Fruit fly (Drosophila melanogaster) whole organism, prepupa: Measurements from ENCODE around the gene CG17717.
A peak's percentile ranks its signal among the peaks of the same experiment; 100 is the strongest.

Source experiments
- Blimp-1 ChIP-seq: fragments of 200-800 bp; sonication (Bioruptor generic); optimal IDR thresholded peaks from 3 replicates; lab custom pipeline; 2017; ENCODE audit warnings: missing biosample characterization, missing genetic modification characterization, mild to moderate bottlenecking, moderate library complexity, missing genetic modification reagents
- CG10669 ChIP-seq: fragments of 200-800 bp; sonication (Bioruptor generic); optimal IDR thresholded peaks from 3 replicates; lab custom pipeline; 2018; ENCODE audit warnings: missing biosample characterization, mild to moderate bottlenecking, missing genetic modification characterization, moderate library complexity
- CG11294 ChIP-seq: fragments of 200-800 bp; sonication (Bioruptor generic); IDR thresholded peaks from 2 replicates; pipeline ENCODE4 v1.3.6; 2022; ENCODE audit warnings: missing biosample characterization, missing genetic modification characterization
- CG11762 ChIP-seq: fragments of 200-800 bp; sonication (Bioruptor generic); optimal IDR thresholded peaks from 3 replicates; lab custom pipeline; 2016; ENCODE audit warnings: missing biosample characterization, missing genetic modification characterization; ENCODE audit not compliant: insufficient read depth
- CG11902 ChIP-seq: fragments of 200-800 bp; sonication (Bioruptor generic); optimal IDR thresholded peaks from 3 replicates; lab custom pipeline; 2016; ENCODE audit warnings: missing biosample characterization, missing genetic modification characterization
- CG15336 ChIP-seq: fragments of 200-800 bp; sonication (Bioruptor generic); IDR thresholded peaks from 2 replicates; pipeline ENCODE4 v1.3.6; 2022; ENCODE audit warnings: missing biosample characterization, missing genetic modification characterization
- CG1621 ChIP-seq: fragments of 200-800 bp; sonication (Bioruptor generic); optimal IDR thresholded peaks from 3 replicates; lab custom pipeline; 2018; ENCODE audit warnings: missing biosample characterization, mild to moderate bottlenecking, missing genetic modification characterization
- CG16779 ChIP-seq: fragments of 200-800 bp; sonication (Bioruptor generic); optimal IDR thresholded peaks from 3 replicates; lab custom pipeline; 2017; ENCODE audit warnings: missing biosample characterization, mild to moderate bottlenecking, missing genetic modification characterization
- CG3032 ChIP-seq: fragments of 200-800 bp; optimal IDR thresholded peaks from 2 replicates; lab custom pipeline; 2019; ENCODE audit warnings: missing biosample characterization, mild to moderate bottlenecking, missing genetic modification characterization, moderate library complexity
- CG31627 ChIP-seq: fragments of 200-800 bp; sonication (Bioruptor generic); optimal IDR thresholded peaks from 3 replicates; lab custom pipeline; 2016; ENCODE audit warnings: missing biosample characterization, missing genetic modification characterization
- CG32006 ChIP-seq: fragments of 200-800 bp; sonication (Bioruptor generic); optimal IDR thresholded peaks from 3 replicates; lab custom pipeline; 2017; ENCODE audit warnings: missing biosample characterization, mild to moderate bottlenecking, missing genetic modification characterization
- CG34406 ChIP-seq: fragments of 200-800 bp; sonication (Bioruptor generic); optimal IDR thresholded peaks from 3 replicates; lab custom pipeline; 2016; ENCODE audit warnings: missing biosample characterization, missing genetic modification characterization
- CG3919 ChIP-seq: fragments of 200-800 bp; sonication (Bioruptor generic); optimal IDR thresholded peaks from 3 replicates; lab custom pipeline; 2016; ENCODE audit warnings: missing biosample characterization, missing genetic modification characterization
- CG4318 ChIP-seq: fragments of 200-800 bp; sonication (Bioruptor generic); optimal IDR thresholded peaks from 3 replicates; lab custom pipeline; 2017; ENCODE audit warnings: missing biosample characterization, mild to moderate bottlenecking, missing genetic modification characterization
- CG6163 ChIP-seq: fragments of 200-800 bp; sonication (Bioruptor generic); IDR thresholded peaks from 3 replicates; pipeline ENCODE4 v1.3.6; 2022; ENCODE audit warnings: missing biosample characterization, missing genetic modification characterization
- CG6792 ChIP-seq: fragments of 200-800 bp; sonication (Bioruptor generic); optimal IDR thresholded peaks from 3 replicates; lab custom pipeline; 2016; ENCODE audit warnings: missing biosample characterization, missing genetic modification characterization
- CG6808 ChIP-seq: fragments of 200-800 bp; sonication (Bioruptor generic); optimal IDR thresholded peaks from 3 replicates; lab custom pipeline; 2017; ENCODE audit warnings: missing biosample characterization, missing genetic modification characterization, mild to moderate bottlenecking, moderate library complexity, missing genetic modification reagents
- CG6854 ChIP-seq: fragments of 200-800 bp; sonication (Bioruptor generic); optimal IDR thresholded peaks from 2 replicates; lab custom pipeline; 2017; ENCODE audit warnings: missing biosample characterization, mild to moderate bottlenecking, missing genetic modification characterization
- CG8119 ChIP-seq: fragments of 200-800 bp; sonication (Bioruptor generic); IDR thresholded peaks from 3 replicates; pipeline ENCODE4 v1.3.6; 2022; ENCODE audit warnings: missing biosample characterization, missing genetic modification characterization
- CG8319 ChIP-seq: fragments of 200-800 bp; sonication (Bioruptor generic); optimal IDR thresholded peaks from 3 replicates; lab custom pipeline; 2016; ENCODE audit warnings: missing biosample characterization, missing genetic modification characterization
- CG8632 ChIP-seq: fragments of 200-800 bp; sonication (Bioruptor generic); optimal IDR thresholded peaks from 3 replicates; lab custom pipeline; 2016; ENCODE audit warnings: missing biosample characterization, missing genetic modification characterization
- CG9139 ChIP-seq: fragments of 200-800 bp; sonication (Bioruptor generic); optimal IDR thresholded peaks from 3 replicates; lab custom pipeline; 2017; ENCODE audit warnings: missing biosample characterization, mild to moderate bottlenecking, missing genetic modification characterization
- Eip93F ChIP-seq: fragments of 200-800 bp; sonication (Bioruptor generic); optimal IDR thresholded peaks from 2 replicates; lab custom pipeline; 2016; ENCODE audit warnings: missing biosample characterization, mild to moderate bottlenecking, missing genetic modification characterization
- Ets96B ChIP-seq: fragments of 200-800 bp; optimal IDR thresholded peaks from 2 replicates; lab custom pipeline; 2019; ENCODE audit warnings: missing biosample characterization, mild to moderate bottlenecking, missing genetic modification characterization, moderate library complexity
- Gug ChIP-seq: fragments of 200-800 bp; sonication (Bioruptor generic); IDR thresholded peaks from 2 replicates; pipeline ENCODE4 v1.3.6; 2022; ENCODE audit warnings: missing biosample characterization, missing genetic modification characterization
- Hr38 ChIP-seq: sonication (Bioruptor generic); optimal IDR thresholded peaks from 2 replicates; lab custom pipeline; 2016; ENCODE audit warnings: missing biosample characterization, missing genetic modification characterization
- Hr39 ChIP-seq: fragments of 200-800 bp; sonication (Bioruptor generic); optimal IDR thresholded peaks from 2 replicates; lab custom pipeline; 2016; ENCODE audit warnings: missing biosample characterization, missing genetic modification characterization
- Hr4 ChIP-seq: fragments of 200-800 bp; sonication (Bioruptor generic); optimal IDR thresholded peaks from 3 replicates; lab custom pipeline; 2016; ENCODE audit warnings: missing biosample characterization, missing genetic modification characterization
- Lpt ChIP-seq: fragments of 200-800 bp; sonication (Bioruptor generic); optimal IDR thresholded peaks from 3 replicates; lab custom pipeline; 2016; ENCODE audit warnings: missing biosample characterization, missing genetic modification characterization
- OdsH ChIP-seq: fragments of 200-800 bp; sonication (Bioruptor generic); optimal IDR thresholded peaks from 3 replicates; lab custom pipeline; 2016; ENCODE audit warnings: missing biosample characterization, missing genetic modification characterization
- Sox102F ChIP-seq: fragments of 200-800 bp; sonication (Bioruptor generic); optimal IDR thresholded peaks from 2 replicates; lab custom pipeline; 2016; ENCODE audit warnings: missing biosample characterization, mild to moderate bottlenecking, missing genetic modification characterization
- Sox14 ChIP-seq: fragments of 200-800 bp; sonication (Bioruptor generic); optimal IDR thresholded peaks from 3 replicates; lab custom pipeline; 2016; ENCODE audit warnings: missing biosample characterization, missing genetic modification characterization
- Sox15 ChIP-seq: fragments of 200-800 bp; sonication (Bioruptor generic); optimal IDR thresholded peaks from 3 replicates; lab custom pipeline; 2016; ENCODE audit warnings: missing biosample characterization, missing genetic modification characterization
- achi ChIP-seq: fragments of 200-800 bp; sonication (Bioruptor generic); optimal IDR thresholded peaks from 3 replicates; lab custom pipeline; 2016; ENCODE audit warnings: missing biosample characterization, missing genetic modification characterization
- cyc ChIP-seq: fragments of 200-800 bp; sonication (Bioruptor generic); optimal IDR thresholded peaks from 3 replicates; lab custom pipeline; 2016; ENCODE audit warnings: missing biosample characterization, missing genetic modification characterization
- dac ChIP-seq: fragments of 200-800 bp; sonication (Bioruptor generic); optimal IDR thresholded peaks from 2 replicates; lab custom pipeline; 2017; ENCODE audit warnings: missing biosample characterization, mild to moderate bottlenecking, missing genetic modification characterization
- dsx ChIP-seq: fragments of 200-800 bp; optimal IDR thresholded peaks from 3 replicates; lab custom pipeline; 2019; ENCODE audit warnings: missing biosample characterization, mild to moderate bottlenecking, missing genetic modification characterization, moderate library complexity; ENCODE audit not compliant: poor library complexity, severe bottlenecking
- eg ChIP-seq: fragments of 200-800 bp; sonication (Bioruptor generic); IDR thresholded peaks from 3 replicates; pipeline ENCODE4 v1.3.6; 2022; ENCODE audit warnings: missing biosample characterization, missing genetic modification characterization
- fd59A ChIP-seq: fragments of 200-800 bp; sonication (Bioruptor generic); optimal IDR thresholded peaks from 2 replicates; lab custom pipeline; 2017; ENCODE audit warnings: missing biosample characterization, mild to moderate bottlenecking, missing genetic modification characterization, missing genetic modification reagents
- fd85E ChIP-seq: fragments of 200-800 bp; sonication (Bioruptor generic); optimal IDR thresholded peaks from 3 replicates; lab custom pipeline; 2016; ENCODE audit warnings: missing biosample characterization, missing genetic modification characterization
- lz ChIP-seq: fragments of 200-800 bp; sonication (Bioruptor generic); optimal IDR thresholded peaks from 3 replicates; lab custom pipeline; 2016; ENCODE audit warnings: missing biosample characterization, missing genetic modification characterization
- pdm3 ChIP-seq: fragments of 200-800 bp; sonication (Bioruptor generic); optimal IDR thresholded peaks from 3 replicates; lab custom pipeline; 2016; ENCODE audit warnings: missing biosample characterization, missing genetic modification characterization
- salr ChIP-seq, 2 experiments: fragments of 200-800 bp; sonication (Bioruptor generic); optimal IDR thresholded peaks; 3 replicates each; lab custom pipeline; 2016 to 2018; ENCODE audit warnings: missing biosample characterization in 2 of 2, missing genetic modification characterization in 2 of 2, mild to moderate bottlenecking in 1 of 2
- spab ChIP-seq: fragments of 200-800 bp; sonication (Bioruptor generic); optimal IDR thresholded peaks from 2 replicates; lab custom pipeline; 2017; ENCODE audit warnings: missing biosample characterization, mild to moderate bottlenecking, missing genetic modification characterization, missing genetic modification reagents
- ss ChIP-seq, 2 experiments: fragments of 200-800 bp; sonication (Bioruptor generic); optimal IDR thresholded peaks; 2 replicates in 1 of 2; 3 replicates in 1 of 2; lab custom pipeline; 2017 to 2018; ENCODE audit warnings: mild to moderate bottlenecking in 2 of 2, missing biosample characterization in 2 of 2, missing genetic modification characterization in 2 of 2, moderate library complexity in 1 of 2
- svp ChIP-seq: fragments of 200-800 bp; sonication (Bioruptor generic); peaks from one replicate; lab custom pipeline; 2016; ENCODE audit warnings: missing biosample characterization, missing genetic modification characterization
- vri ChIP-seq: fragments of 200-800 bp; sonication (Bioruptor generic); optimal IDR thresholded peaks from 3 replicates; lab custom pipeline; 2016; ENCODE audit warnings: missing biosample characterization, mild to moderate bottlenecking, missing genetic modification characterization

CG17717 gene

dm6 chrX:6601144-6601543 is 12.1 kb downstream of the CG17717 start (continued):
- no peak for TF ChIP-seq CG9139 (GFP tag; lab: Kevin White, UChicago)
- no peak for TF ChIP-seq vri (GFP tag; lab: Kevin White, UChicago)
- peak; percentile 73 for TF ChIP-seq svp (GFP tag; lab: Kevin White, UChicago)
- TF ChIP-seq CG11294 (GFP tag; lab: Robert Waterston, UW): no peak
- peak; percentile 68; the same call in 2 of the 3 replicates for TF ChIP-seq eg (GFP tag; lab: Robert Waterston, UW)
- peak; percentile 34 for TF ChIP-seq achi (GFP tag; lab: Kevin White, UChicago)
- TF ChIP-seq CG16779 (tag; lab: Kevin White, UChicago): no peak
- TF ChIP-seq Sox102F (GFP tag; lab: Kevin White, UChicago): peak; percentile 46

- TF ChIP-seq Sox15 (GFP tag; lab: Kevin White, UChicago) (peak; percentile 71), fd85E (peak; percentile 29), CG16779 (tag; lab: Kevin White, UChicago) (peak; percentile 83), Hr39 (GFP tag; lab: Kevin White, UChicago) (peak; percentile 80), Sox14 (GFP tag; lab: Kevin White, UChicago) (peak; percentile 83), CG3919 (peak; percentile 87), CG4318 (peak; percentile 87), Eip93F (peak; percentile 63), lz (peak; percentile 84), CG10669 (GFP tag; lab: Kevin White, UChicago) (peak; percentile 93), CG11762 (GFP tag; lab: Kevin White, UChicago) (peak; percentile 78), eg (GFP tag; lab: Robert Waterston, UW) (peak; percentile 80), CG6163 (GFP tag; lab: Robert Waterston, UW) (peak; percentile 91), Hr4 (GFP tag; lab: Kevin White, UChicago) (peak; percentile 82), Hr38 (no peak), CG6854 (GFP tag; lab: Kevin White, UChicago) (peak; percentile 72), cyc (peak; percentile 80), CG6792 (GFP tag; lab: Kevin White, UChicago) (peak; percentile 85), Lpt (GFP tag; lab: Kevin White, UChicago) (peak; percentile 83), CG8319 (GFP tag; lab: Kevin White, UChicago) (peak; percentile 82), Gug (GFP tag; lab: Robert Waterston, UW) (peak; percentile 77), pdm3 (GFP tag; lab: Kevin White, UChicago) (peak; percentile 85), Blimp-1 (GFP tag; lab: Kevin White, UChicago) (peak; percentile 62), salr (GFP tag; optimal IDR thresholded peaks at IDR 0.05; lab: Kevin White, UChicago) (peak; percentile 72 to 86), spab (GFP tag; lab: Kevin White, UChicago) (peak; percentile 91), CG31627 (GFP tag; lab: Kevin White, UChicago) (peak; percentile 69), ss (GFP tag; optimal IDR thresholded peaks at IDR 0.05; lab: Kevin White, UChicago) (peak; percentile 92), CG32006 (peak; percentile 92), svp (GFP tag; lab: Kevin White, UChicago) (peak; percentile 93), CG34406 (GFP tag; lab: Kevin White, UChicago) (peak; percentile 82), CG1621 (tag; lab: Kevin White, UChicago) (peak; percentile 88), CG15336 (GFP tag; lab: Robert Waterston, UW) (peak; percentile 89), CG8632 (GFP tag; lab: Kevin White, UChicago) (peak; percentile 81), CG6808 (GFP tag; lab: Kevin White, UChicago) (peak; percentile 90), dsx (GFP tag; lab: Kevin White, UChicago) (peak; percentile 89), CG11294 (GFP tag; lab: Robert Waterston, UW) (peak; percentile 76), Ets96B (tag; lab: Kevin White, UChicago) (peak; percentile 92), CG3032 (peak; percentile 89), CG11902 (GFP tag; lab: Kevin White, UChicago) (peak; percentile 78), dac (GFP tag; lab: Kevin White, UChicago) (peak; percentile 84), OdsH (peak; percentile 91), Sox102F (GFP tag; lab: Kevin White, UChicago) (peak; percentile 82), achi (GFP tag; lab: Kevin White, UChicago) (peak; percentile 85), vri (GFP tag; lab: Kevin White, UChicago) (peak; percentile 74), CG8119 (GFP tag; lab: Robert Waterston, UW) (peak; percentile 85), fd59A (GFP tag; lab: Kevin White, UChicago) (peak; percentile 83)
Observed at dm6 chrX:6601641-6602276, 12.7 kb downstream of the CG17717 start.
